Worm (Caenorhabditis elegans) whole organism, dauer: ENCODE results near the gene grd-7.

Experiments
- unc-62 ChIP-seq: sonication (generic microtip); optimal IDR thresholded peaks from 2 replicates; lab custom pipeline; 2017; ENCODE audit warnings: missing biosample characterization, missing genetic modification reagents, missing genetic modification characterization

Gene grd-7

DNA sequence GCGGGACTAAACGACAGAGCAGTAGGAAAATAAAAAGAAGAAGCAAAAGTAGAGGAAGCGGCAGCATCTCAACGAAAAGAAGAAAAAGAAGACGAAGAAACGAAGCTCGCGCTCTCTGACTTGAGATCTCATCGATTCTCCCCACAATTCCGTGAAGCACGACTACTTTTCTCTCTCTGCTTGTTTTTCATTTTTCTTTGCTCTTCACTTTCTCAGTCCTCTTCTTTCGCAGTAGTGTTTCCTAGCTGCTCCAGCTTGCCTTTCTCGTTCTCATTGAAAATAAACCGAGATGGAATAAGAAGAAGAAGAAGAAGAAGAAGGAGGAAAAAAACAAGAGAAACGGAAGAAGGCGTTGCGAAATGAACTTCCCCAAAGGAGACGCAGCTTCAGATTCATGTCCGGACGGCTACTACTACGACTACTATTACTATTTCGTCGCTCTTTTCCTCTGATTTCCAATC is 15.5 kb upstream of the grd-7 start:
- no peak for TF ChIP-seq unc-62 (GFP tag; lab: Kevin White, UChicago)

DNA sequence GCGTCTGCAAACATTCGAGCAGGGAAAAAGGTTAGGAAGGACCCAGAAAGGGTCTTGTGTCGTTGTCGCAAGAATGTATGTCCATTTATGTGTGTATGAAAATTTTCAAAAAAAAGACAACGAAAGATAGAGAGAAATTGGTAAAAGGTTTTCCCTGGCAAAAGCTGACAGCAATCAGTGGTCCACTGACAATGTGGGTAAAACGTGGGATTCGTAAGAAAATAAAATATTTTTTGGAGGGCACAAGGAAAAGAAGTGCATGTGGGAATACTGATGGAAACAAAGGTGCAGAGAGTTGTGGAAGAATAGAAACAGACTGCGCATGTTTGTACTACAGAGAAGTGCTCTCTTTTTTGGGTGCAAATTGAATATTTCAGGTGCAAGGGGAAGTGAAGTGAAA is 13.9 kb upstream of the grd-7 start:
- no peak for TF ChIP-seq unc-62 (GFP tag; lab: Kevin White, UChicago)

DNA sequence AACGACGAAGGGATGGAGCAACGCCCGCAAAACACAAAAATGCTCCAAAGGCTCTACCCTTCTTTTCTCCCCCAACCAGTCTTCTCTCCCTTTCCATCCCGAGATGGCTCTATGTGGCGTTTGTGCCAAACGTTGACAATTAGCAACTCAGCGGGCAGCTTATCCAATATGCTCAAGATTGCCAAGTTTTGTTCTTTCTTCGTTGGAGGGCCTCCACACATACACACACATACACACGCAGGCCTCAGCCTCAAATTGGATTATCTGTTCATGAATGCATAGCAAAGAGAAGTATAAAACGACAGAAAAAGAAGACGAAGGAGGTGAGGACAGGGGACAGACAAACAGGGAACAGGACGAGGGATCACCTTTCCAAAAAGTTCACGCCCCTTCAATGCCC is 12.1 kb upstream of the grd-7 start:
- no peak for TF ChIP-seq unc-62 (GFP tag; lab: Kevin White, UChicago)

DNA sequence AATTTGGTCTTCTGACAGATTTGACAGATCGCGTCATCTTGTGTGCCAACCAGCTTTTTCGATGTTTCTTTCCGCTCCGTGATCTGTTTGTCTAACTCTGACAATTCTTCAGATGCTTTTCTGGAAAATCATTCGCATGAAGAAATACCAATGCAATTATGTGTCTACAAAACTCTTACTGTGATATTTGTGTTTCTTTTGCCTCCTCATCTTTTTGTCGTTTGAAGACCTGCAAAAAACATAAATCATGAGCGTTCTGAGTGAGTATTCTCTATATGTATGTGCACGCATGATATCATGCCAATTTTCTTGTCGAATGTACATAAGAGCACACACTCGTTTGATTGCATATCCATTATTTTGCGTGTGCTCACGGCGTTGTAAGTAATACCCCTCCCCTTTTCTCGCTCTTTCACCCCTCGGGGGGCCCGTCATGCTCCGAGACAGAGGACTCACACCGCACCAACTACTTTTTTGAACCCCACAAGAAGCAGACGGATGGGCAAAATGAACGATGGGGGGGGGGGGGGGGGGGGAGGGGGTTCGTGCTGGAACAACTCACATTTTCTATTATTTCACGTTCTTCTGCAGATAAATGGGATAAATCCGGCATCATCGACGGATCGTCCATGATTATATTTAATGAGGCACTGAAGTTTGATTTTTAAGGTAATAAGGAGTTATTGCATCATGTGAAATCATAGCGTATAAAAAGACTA is 10.6 kb upstream of the grd-7 start, which contains the start of gene unc-10:
Gene unc-10, minus strand, starts transcription at position 652 of the 719 bp plus-strand sequence.
- no peak for TF ChIP-seq unc-62 (GFP tag; lab: Kevin White, UChicago)

DNA sequence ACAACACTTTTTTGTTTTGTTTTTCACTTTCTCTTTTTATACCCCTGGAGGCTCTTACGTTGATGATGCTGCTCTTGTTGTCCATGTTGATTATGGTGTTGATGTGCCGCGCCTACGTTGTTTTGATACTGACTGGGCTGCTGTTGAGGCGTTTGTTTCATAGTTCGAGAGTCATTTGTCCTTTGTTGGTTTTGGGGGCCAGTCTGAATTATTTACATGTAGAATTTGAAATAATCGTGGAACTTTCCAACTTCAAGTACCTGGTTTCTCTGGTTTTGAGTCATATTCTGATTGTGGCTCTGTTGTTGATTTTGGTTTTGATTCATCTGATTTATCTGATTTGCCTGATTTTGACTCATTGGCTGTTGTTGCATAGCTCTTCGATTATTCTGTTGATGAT is 8.8 kb upstream of the grd-7 start:
- no peak for TF ChIP-seq unc-62 (GFP tag; lab: Kevin White, UChicago)

DNA sequence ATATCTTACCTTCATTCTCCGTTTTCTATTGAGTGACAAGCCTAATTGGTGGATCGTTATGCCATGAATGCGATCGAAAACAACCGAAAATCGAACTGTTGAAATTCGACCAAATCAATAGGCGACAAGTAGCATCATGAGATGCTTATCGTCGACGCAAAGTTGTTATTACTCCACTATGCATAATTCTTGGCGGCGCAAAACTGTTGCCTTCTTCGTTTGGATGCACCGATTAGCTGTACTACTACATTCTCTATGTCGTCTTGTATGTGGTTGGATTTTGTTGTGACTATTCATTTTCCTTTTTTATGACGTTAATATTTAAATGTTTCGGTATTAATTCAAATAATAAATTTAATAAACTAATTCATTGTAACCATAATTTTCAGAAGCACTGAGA is 2.7 kb upstream of the grd-7 start, which contains the start of gene F46H5.11:
Gene F46H5.11, minus strand, starts transcription at position 101 of the 400 bp plus-strand sequence.
- no peak for TF ChIP-seq unc-62 (GFP tag; lab: Kevin White, UChicago)

DNA sequence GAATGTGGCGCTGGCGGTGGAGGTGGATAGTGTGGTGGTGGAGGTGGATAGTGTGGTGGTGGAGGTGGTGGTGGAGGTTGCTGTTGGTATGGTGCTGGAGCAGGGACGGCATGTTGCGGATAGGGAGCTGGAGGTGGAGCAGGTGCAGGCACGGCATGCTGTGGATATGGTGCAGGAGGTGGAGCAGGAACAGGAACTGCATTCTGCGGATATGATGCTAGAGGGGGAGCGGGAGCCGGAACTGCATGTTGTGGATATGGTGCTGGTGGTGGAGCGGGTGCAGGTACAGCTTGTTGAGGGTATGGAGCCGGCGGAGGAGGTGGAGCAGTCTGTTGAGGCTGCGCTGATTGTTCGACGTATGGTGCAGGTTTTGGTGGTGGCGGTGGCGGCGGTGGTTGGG is 314 bp downstream of the grd-7 start:
- no peak for TF ChIP-seq unc-62 (GFP tag; lab: Kevin White, UChicago)

DNA sequence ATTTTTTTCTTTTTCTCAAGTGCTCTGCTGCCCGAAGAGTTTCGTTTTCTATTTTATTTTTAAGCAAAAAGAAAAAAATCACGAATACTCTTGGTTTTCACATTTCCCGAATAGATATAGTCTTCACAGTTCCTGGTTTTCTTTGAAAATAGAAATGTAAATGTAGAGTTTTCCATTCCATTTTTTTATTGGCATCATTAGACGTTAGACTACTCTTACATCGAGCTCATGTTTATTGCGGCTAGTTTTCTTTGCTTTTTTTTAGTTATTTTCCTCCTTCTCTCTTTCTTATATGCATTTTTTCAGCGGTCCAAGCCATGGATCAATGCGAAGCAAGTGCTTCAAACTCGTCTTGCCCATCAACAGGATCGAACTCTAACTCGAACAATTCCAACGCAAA is 3.9 kb downstream of the grd-7 start, which contains the start of gene F46H5.2:
Gene F46H5.2, plus strand, starts transcription at position 301 of the 400 bp plus-strand sequence.
- TF ChIP-seq unc-62 (GFP tag; lab: Kevin White, UChicago) = no peak

DNA sequence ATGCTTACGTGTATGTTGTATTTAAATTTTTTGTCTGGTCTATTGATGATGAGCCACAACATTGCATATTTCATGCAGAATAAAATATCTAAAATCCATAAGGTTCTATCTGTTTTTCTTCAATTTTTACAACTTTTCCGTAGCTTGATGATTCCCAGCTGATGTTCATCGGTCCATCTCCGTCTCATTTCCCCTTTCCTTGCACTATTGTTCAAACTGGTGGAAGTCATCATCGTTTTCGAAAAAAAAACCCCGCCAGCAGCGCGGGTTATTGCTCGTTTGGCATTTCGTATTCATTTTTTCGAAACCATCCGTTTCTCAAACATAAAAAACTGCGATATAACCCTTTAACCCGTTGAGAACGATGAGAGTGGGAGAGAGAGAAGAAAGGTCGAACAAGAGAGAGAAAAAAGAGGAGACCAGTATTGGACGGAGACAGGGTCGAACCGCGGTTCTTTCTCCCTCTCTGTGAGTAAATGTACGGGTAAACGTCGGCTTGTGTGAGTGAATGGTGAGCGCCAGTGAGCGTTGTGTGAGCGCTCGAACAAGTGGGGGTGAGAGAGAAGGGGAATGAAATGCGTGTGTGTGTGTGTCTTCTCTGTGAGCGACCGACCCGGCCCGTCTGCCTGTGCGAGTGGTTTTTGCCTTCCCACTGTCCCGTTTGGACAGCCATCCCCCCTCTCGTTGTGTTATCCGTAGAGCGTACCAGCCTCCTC is 4.5 kb downstream of the grd-7 start:
- TF ChIP-seq unc-62 (GFP tag; lab: Kevin White, UChicago) = no peak

DNA sequence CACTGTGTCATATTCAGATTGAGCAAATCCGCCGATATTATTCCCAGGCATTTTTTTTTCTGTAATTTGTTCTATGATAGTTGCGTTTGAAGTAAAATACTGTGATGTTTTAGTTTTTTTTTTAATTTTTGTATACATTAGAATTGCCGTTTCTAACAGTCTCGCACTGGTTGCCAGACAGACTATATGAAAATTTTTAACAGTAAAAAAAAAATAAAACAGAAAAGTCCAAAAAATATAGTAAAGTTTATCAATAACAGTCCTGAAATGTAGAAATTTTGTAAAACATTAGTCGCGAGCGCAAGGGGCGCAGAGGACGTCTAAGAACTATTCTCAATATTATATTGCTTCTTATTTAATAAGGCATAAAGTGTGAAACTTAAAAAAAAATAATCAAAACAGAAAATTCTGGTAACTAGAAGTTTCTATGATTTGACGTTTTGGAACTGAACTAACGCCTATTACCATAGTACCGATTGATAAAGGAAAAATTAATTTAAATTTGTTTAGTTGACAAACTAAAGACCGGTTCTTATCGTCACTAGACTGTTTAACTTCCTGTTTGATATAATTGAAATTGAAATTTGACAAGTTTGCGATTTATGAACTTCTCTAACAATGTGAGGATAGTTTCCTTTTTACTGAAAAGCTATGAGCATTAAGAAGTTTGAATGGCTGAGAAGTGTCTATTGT is 8.8 kb downstream of the grd-7 start, which contains the start of gene lact-1:
Gene lact-1, minus strand, starts transcription at position 51 of the 693 bp plus-strand sequence.
- TF ChIP-seq unc-62 (GFP tag; lab: Kevin White, UChicago) = no peak

DNA sequence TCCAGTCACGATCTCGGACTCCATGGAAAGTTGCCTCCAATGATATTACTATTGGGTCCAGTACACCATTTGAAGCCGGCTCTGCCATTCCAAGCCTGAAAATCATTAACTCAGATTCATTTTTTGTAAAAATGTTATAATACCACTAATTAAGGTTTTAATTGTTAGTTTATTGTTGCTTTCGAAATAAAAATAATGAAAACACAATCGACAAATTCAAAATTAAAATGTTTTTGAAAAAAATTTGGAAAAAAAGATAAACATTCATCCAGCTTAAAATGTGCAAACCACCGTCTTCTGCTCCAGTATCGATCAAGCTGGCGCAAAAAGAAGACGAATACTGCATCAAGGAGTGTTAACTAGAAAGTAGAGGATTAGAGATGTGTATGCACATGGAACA is 12.4 kb downstream of the grd-7 start, which contains the start of gene F46H5.5:
Gene F46H5.5, minus strand, starts transcription at position 101 of the 400 bp plus-strand sequence.
- TF ChIP-seq unc-62 (GFP tag; lab: Kevin White, UChicago) = no peak

DNA sequence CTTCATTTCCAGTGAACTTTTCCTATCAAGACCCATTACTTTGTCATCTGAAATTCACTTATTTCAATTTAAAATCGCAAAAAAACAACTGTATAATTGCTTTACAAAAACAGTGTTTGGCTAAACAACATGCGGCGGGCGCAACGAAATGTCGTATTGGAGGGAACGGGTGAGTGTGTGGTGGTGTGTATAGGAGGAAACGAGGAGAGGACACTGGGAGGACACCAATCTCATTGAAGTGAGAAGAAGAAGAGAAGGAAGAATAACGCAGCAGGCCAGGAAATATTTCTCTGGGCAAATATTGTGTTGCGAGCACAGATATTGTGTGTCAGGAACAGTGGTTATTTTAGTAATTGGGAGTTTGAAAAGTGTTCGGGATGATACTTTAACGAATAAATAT is 14.7 kb downstream of the grd-7 start, which contains the start of gene F46H5.4:
Gene F46H5.4, minus strand, starts transcription at position 53 of the 400 bp plus-strand sequence.
- TF ChIP-seq unc-62 (GFP tag; lab: Kevin White, UChicago) = no peak

DNA sequence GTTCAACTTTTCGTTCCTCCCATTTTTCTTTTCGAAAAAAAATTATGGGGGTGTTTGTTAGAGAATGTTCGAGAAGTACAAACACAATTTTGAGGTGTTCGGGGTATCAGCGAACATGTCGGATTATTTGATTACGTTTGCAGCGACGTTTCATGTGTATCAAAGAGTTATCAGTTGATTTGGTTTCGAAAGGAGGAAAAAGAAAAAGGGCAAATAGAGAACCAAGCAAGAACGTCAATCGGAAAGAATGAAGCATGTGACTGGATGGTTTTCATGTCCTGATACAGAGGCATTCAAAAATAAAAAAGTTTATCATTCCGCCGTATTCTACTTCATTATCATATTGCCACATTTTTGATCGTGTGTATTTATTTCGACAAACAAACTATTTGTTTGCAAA is 24.5 kb downstream of the grd-7 start:
- TF ChIP-seq unc-62 (GFP tag; lab: Kevin White, UChicago) = no peak

DNA sequence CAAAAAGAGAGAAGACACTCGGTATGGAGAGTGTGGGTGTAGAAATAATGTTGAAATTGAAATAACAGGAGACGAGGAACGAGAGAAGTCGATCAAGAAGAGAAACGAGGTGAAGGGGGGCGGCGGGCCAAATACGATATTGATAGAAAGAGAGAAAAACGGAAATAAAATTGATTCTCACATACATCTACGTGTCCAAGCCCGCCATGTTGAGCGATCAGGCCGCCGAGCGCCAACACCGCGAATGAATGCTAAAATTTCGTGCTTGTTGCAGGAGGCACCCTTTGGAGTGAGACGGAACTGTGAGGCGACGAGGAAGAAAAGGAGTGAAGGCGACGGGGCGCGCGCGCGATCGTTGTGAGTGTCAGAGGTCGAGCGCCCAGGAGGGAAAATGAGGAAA is 26.4 kb downstream of the grd-7 start, which contains the start of gene F46H5.7:
Gene F46H5.7, minus strand, starts transcription at position 106 of the 400 bp plus-strand sequence.
- TF ChIP-seq unc-62 (GFP tag; lab: Kevin White, UChicago) = no peak

DNA sequence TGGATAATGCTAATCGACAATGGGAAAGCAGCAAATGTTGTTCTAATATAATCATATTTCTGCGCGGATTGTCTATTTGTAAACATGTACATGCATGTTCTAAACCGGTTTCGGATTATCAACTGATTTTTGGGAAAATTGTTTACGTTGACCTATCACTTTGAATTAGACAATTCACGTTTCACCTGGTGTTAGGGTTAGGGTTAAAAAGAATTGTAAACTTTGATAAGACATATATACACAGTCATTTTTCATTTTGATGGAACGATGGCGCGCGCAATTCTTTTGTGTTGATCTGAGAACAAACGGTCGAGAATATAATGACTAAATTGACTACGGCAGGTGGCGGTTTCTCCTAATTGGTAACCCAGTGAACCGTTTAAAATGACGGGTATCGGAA is 27.2 kb downstream of the grd-7 start:
- TF ChIP-seq unc-62 (GFP tag; lab: Kevin White, UChicago) = no peak
